Worm (Caenorhabditis elegans) whole organism, mixed stage, embryonic: ENCODE results near the gene nprl-2.

Experiments used
- pha-4 ChIP-seq: fragments of 150-350 bp; optimal IDR thresholded peaks from 2 replicates; lab custom pipeline; 2018; ENCODE audit warnings: missing biosample characterization, missing genetic modification reagents, missing genetic modification characterization
- unc-62 ChIP-seq: fragments of 150-350 bp; optimal IDR thresholded peaks from 2 replicates; lab custom pipeline; 2014; ENCODE audit warnings: missing biosample characterization, missing genetic modification reagents, missing genetic modification characterization

ce11 chrIV:7516167-7516566 lies 40.4 kb upstream of the nprl-2 start, which contains the start of the genes R05G6.9 and R05G6.3:
- TF ChIP-seq pha-4 (tag; lab: Kevin White, UChicago) (no peak), unc-62 (GFP tag; lab: Kevin White, UChicago) (no peak)
